Worm (Caenorhabditis elegans) whole organism, late embryonic: ENCODE results near the gene Y24D9B.1.

ENCODE experiments used
- C08G9.2 ChIP-seq: sonication (generic microtip); optimal IDR thresholded peaks from 2 replicates; lab custom pipeline; 2016; ENCODE audit warnings: mild to moderate bottlenecking, missing genetic modification characterization, moderate library complexity, missing compliant biosample characterization
- C38D4.7 ChIP-seq: fragments of 200-800 bp; sonication (Bioruptor generic); optimal IDR thresholded peaks from 2 replicates; lab custom pipeline; 2018; ENCODE audit warnings: mild to moderate bottlenecking, missing genetic modification characterization, moderate library complexity, missing compliant biosample characterization
- F13H6.1 ChIP-seq: sonication (generic microtip); optimal IDR thresholded peaks from 2 replicates; lab custom pipeline; 2016; ENCODE audit warnings: missing genetic modification characterization, missing compliant biosample characterization
- K02D7.2 ChIP-seq: sonication (generic microtip); optimal IDR thresholded peaks from 2 replicates; lab custom pipeline; 2017; ENCODE audit warnings: mild to moderate bottlenecking, missing genetic modification characterization, missing compliant biosample characterization
- K09A11.1 ChIP-seq: sonication (generic microtip); optimal IDR thresholded peaks from 2 replicates; lab custom pipeline; 2017; ENCODE audit warnings: antibody characterized with exemption, mild to moderate bottlenecking, missing genetic modification characterization, missing compliant biosample characterization; ENCODE audit not compliant: insufficient read depth
- ceh-19 ChIP-seq: fragments of 200-800 bp; sonication (Bioruptor generic); optimal IDR thresholded peaks from 2 replicates; lab custom pipeline; 2018; ENCODE audit warnings: mild to moderate bottlenecking, missing genetic modification characterization, missing compliant biosample characterization
- ceh-2 ChIP-seq: sonication (generic microtip); optimal IDR thresholded peaks from 2 replicates; lab custom pipeline; 2016; ENCODE audit warnings: missing genotype, missing genetic modification characterization, missing compliant biosample characterization
- ceh-24 ChIP-seq: sonication (generic microtip); optimal IDR thresholded peaks from 2 replicates; lab custom pipeline; 2016; ENCODE audit warnings: mild to moderate bottlenecking, missing genetic modification characterization, missing compliant biosample characterization
- ceh-30 ChIP-seq: fragments of 150-350 bp; optimal IDR thresholded peaks from 2 replicates; lab custom pipeline; 2014; ENCODE audit warnings: missing biosample characterization, missing genetic modification characterization
- ceh-31 ChIP-seq: sonication (generic microtip); optimal IDR thresholded peaks from 2 replicates; lab custom pipeline; 2016; ENCODE audit warnings: missing genetic modification characterization, missing compliant biosample characterization
- ceh-34 ChIP-seq: sonication (generic microtip); optimal IDR thresholded peaks from 2 replicates; lab custom pipeline; 2016; ENCODE audit warnings: mild to moderate bottlenecking, missing genetic modification characterization, missing compliant biosample characterization
- ceh-6 ChIP-seq: fragments of 200-800 bp; sonication (Bioruptor generic); optimal IDR thresholded peaks from 2 replicates; lab custom pipeline; 2018; ENCODE audit warnings: mild to moderate bottlenecking, missing genetic modification characterization, missing compliant biosample characterization
- che-1 ChIP-seq: sonication (generic microtip); optimal IDR thresholded peaks from 2 replicates; lab custom pipeline; 2016; ENCODE audit warnings: mild to moderate bottlenecking, missing genetic modification characterization, missing compliant biosample characterization
- dmd-4 ChIP-seq: sonication (generic microtip); optimal IDR thresholded peaks from 2 replicates; lab custom pipeline; 2016; ENCODE audit warnings: borderline replicate concordance, missing genetic modification characterization, missing compliant biosample characterization
- dve-1 ChIP-seq: sonication (generic microtip); optimal IDR thresholded peaks from 2 replicates; lab custom pipeline; 2017; ENCODE audit warnings: antibody characterized with exemption, mild to moderate bottlenecking, missing genetic modification characterization, missing compliant biosample characterization
- elt-2 ChIP-seq: sonication (generic microtip); optimal IDR thresholded peaks from 2 replicates; lab custom pipeline; 2016; ENCODE audit warnings: missing genetic modification reagents, missing genetic modification characterization, missing compliant biosample characterization
- elt-4 ChIP-seq: sonication (generic microtip); optimal IDR thresholded peaks from 2 replicates; lab custom pipeline; 2016; ENCODE audit warnings: missing genetic modification characterization, missing compliant biosample characterization
- ets-4 ChIP-seq: sonication (generic microtip); optimal IDR thresholded peaks from 2 replicates; lab custom pipeline; 2016; ENCODE audit warnings: missing genetic modification characterization, missing compliant biosample characterization
- fax-1 ChIP-seq: sonication (generic microtip); optimal IDR thresholded peaks from 2 replicates; lab custom pipeline; 2016; ENCODE audit warnings: missing genotype, missing genetic modification characterization, missing compliant biosample characterization
- fkh-10 ChIP-seq: fragments of 150-350 bp; optimal IDR thresholded peaks from 2 replicates; lab custom pipeline; 2014; ENCODE audit warnings: missing biosample characterization, missing genetic modification reagents, missing genetic modification characterization
- fkh-6 ChIP-seq: sonication (generic microtip); optimal IDR thresholded peaks from 2 replicates; lab custom pipeline; 2016; ENCODE audit warnings: missing genetic modification characterization, missing compliant biosample characterization
- gmeb-2 ChIP-seq: sonication (generic microtip); optimal IDR thresholded peaks from 2 replicates; lab custom pipeline; 2016; ENCODE audit warnings: missing genetic modification characterization, inconsistent platforms, missing compliant biosample characterization
- hlh-6 ChIP-seq: sonication (generic microtip); optimal IDR thresholded peaks from 2 replicates; lab custom pipeline; 2016; ENCODE audit warnings: missing genotype, missing genetic modification characterization, missing compliant biosample characterization
- lim-6 ChIP-seq: sonication (generic microtip); optimal IDR thresholded peaks from 2 replicates; lab custom pipeline; 2016; ENCODE audit warnings: missing genetic modification characterization, missing compliant biosample characterization
- lin-11 ChIP-seq: fragments of 200-800 bp; sonication (Bioruptor generic); optimal IDR thresholded peaks from 2 replicates; lab custom pipeline; 2018; ENCODE audit warnings: mild to moderate bottlenecking, missing genetic modification characterization, missing compliant biosample characterization
- nhr-232 ChIP-seq: sonication (generic microtip); optimal IDR thresholded peaks from 2 replicates; lab custom pipeline; 2016; ENCODE audit warnings: missing genetic modification characterization, missing compliant biosample characterization
- npax-4 ChIP-seq: sonication (generic microtip); optimal IDR thresholded peaks from 2 replicates; lab custom pipeline; 2016; ENCODE audit warnings: missing genetic modification characterization, missing compliant biosample characterization
- pax-1 ChIP-seq: fragments of 150-350 bp; optimal IDR thresholded peaks from 2 replicates; lab custom pipeline; 2014; ENCODE audit warnings: missing biosample characterization, missing genetic modification characterization
- pha-2 ChIP-seq: sonication (generic microtip); optimal IDR thresholded peaks from 2 replicates; lab custom pipeline; 2017; ENCODE audit warnings: mild to moderate bottlenecking, missing genetic modification characterization, missing compliant biosample characterization
- pros-1 ChIP-seq: fragments of 150-350 bp; optimal IDR thresholded peaks from 2 replicates; lab custom pipeline; 2014; ENCODE audit warnings: missing biosample characterization, missing genetic modification reagents, missing genetic modification characterization
- ref-2 ChIP-seq: sonication (generic microtip); optimal IDR thresholded peaks from 2 replicates; lab custom pipeline; 2016; ENCODE audit warnings: missing genetic modification characterization, missing compliant biosample characterization
- sox-4 ChIP-seq: sonication (generic microtip); optimal IDR thresholded peaks from 2 replicates; lab custom pipeline; 2017; ENCODE audit warnings: mild to moderate bottlenecking, missing genetic modification characterization, inconsistent platforms, missing compliant biosample characterization
- syd-9 ChIP-seq: sonication (generic microtip); optimal IDR thresholded peaks from 2 replicates; lab custom pipeline; 2016; ENCODE audit warnings: mild to moderate bottlenecking, missing genetic modification characterization, moderate library complexity, missing compliant biosample characterization
- tbx-2 ChIP-seq: sonication (generic microtip); optimal IDR thresholded peaks from 2 replicates; lab custom pipeline; 2016; ENCODE audit warnings: missing genetic modification characterization, missing compliant biosample characterization
- tbx-7 ChIP-seq: sonication (generic microtip); optimal IDR thresholded peaks from 2 replicates; lab custom pipeline; 2016; ENCODE audit warnings: missing genotype, missing genetic modification characterization, missing compliant biosample characterization
- ttx-3 ChIP-seq: sonication (generic microtip); optimal IDR thresholded peaks from 2 replicates; lab custom pipeline; 2016; ENCODE audit warnings: missing genetic modification reagents, missing genetic modification characterization, missing compliant biosample characterization
- unc-3 ChIP-seq, 2 experiments: fragments of 200-800 bp in 1 of 2; sonication (Bioruptor generic) in 1 of 2; sonication (generic microtip) in 1 of 2; conservative IDR thresholded peaks in 1 of 2; optimal IDR thresholded peaks in 1 of 2; 2 replicates each; pipeline versions ENCODE4 v1.3.6 to Lab custom; 2016 to 2022; ENCODE audit warnings: missing compliant biosample characterization in 2 of 2, missing genetic modification characterization in 2 of 2, missing genetic modification reagents in 1 of 2
- unc-42 ChIP-seq: sonication (generic microtip); optimal IDR thresholded peaks from 2 replicates; lab custom pipeline; 2016; ENCODE audit warnings: missing genotype, missing genetic modification characterization, missing compliant biosample characterization
- zip-5 ChIP-seq: sonication (generic microtip); optimal IDR thresholded peaks from 2 replicates; lab custom pipeline; 2016; ENCODE audit warnings: missing genetic modification characterization, missing compliant biosample characterization

Gene Y24D9B.1

ce11 chrIV:4292569-4292968 is 24.6 kb upstream of the Y24D9B.1 start, which contains the start of gene F15E6.10:
F15E6.10 (plus strand) TSS chrIV:4292869.
- no peak for TF ChIP-seq K02D7.2 (tag; lab: Kevin White, UChicago)
- no peak for TF ChIP-seq ceh-2
- no peak for TF ChIP-seq npax-4 (tag; lab: Kevin White, UChicago)
- no peak for TF ChIP-seq syd-9 (tag; lab: Kevin White, UChicago)
- TF ChIP-seq ttx-3 (tag; lab: Kevin White, UChicago), result no peak
- TF ChIP-seq elt-2 (tag; lab: Kevin White, UChicago), result no peak
- TF ChIP-seq, all 69 proteins: peak for 0

- no peak for TF ChIP-seq C38D4.7 (GFP tag; lab: Kevin White, UChicago)
- no peak for TF ChIP-seq fkh-10 (GFP tag; lab: Kevin White, UChicago)
- TF ChIP-seq tbx-2 (tag; lab: Kevin White, UChicago), result no peak
- TF ChIP-seq ceh-31 (tag; lab: Kevin White, UChicago), result no peak
- TF ChIP-seq dmd-4, result no peak
- no peak for TF ChIP-seq ceh-34
Observed at ce11 chrIV:4294552-4294951, 22.6 kb upstream of the Y24D9B.1 start, which contains the start of gene F15E6.3. F15E6.3 (plus strand) TSS chrIV:4294895.

- TF ChIP-seq ceh-6 (no peak), C08G9.2 (no peak), hlh-6 (tag; lab: Kevin White, UChicago) (no peak), F13H6.1 (no peak), K09A11.1 (tag; lab: Kevin White, UChicago) (no peak), ceh-19 (GFP tag; lab: Kevin White, UChicago) (no peak), C38D4.7 (GFP tag; lab: Kevin White, UChicago) (no peak), pros-1 (tag; lab: Kevin White, UChicago) (no peak), pax-1 (tag; lab: Kevin White, UChicago) (no peak), sox-4 (tag; lab: Kevin White, UChicago) (no peak), fkh-10 (GFP tag; lab: Kevin White, UChicago) (no peak), ceh-30 (tag; lab: Kevin White, UChicago) (no peak), gmeb-2 (tag; lab: Kevin White, UChicago) (no peak), pha-2 (tag; lab: Kevin White, UChicago) (no peak), lin-11 (tag; lab: Kevin White, UChicago) (no peak), ceh-2 (no peak), lim-6 (tag; lab: Kevin White, UChicago) (no peak), zip-5 (tag; lab: Kevin White, UChicago) (no peak)
- TF ChIP-seq, all 69 proteins: peak for 0
Observed at ce11 chrIV:4298983-4299382, 18.2 kb upstream of the Y24D9B.1 start, which contains the start of gene F15E6.9. F15E6.9 (minus strand) TSS chrIV:4299083.

ce11 chrIV:4299994-4300393 is 17.2 kb upstream of the Y24D9B.1 start:
- TF ChIP-seq ref-2 (tag; lab: Kevin White, UChicago), result no peak
- no peak for TF ChIP-seq ceh-24 (tag; lab: Kevin White, UChicago)
- no peak for TF ChIP-seq syd-9 (tag; lab: Kevin White, UChicago)

- TF ChIP-seq tbx-7 (tag; lab: Kevin White, UChicago) (no peak), pros-1 (tag; lab: Kevin White, UChicago) (no peak), gmeb-2 (tag; lab: Kevin White, UChicago) (no peak), dve-1 (no peak), unc-3 (GFP tag; conservative IDR thresholded peaks at IDR 0.05; lab: Robert Waterston, UW) (no peak), unc-3 (tag; optimal IDR thresholded peaks at IDR 0.05; lab: Kevin White, UChicago) (no peak), syd-9 (tag; lab: Kevin White, UChicago) (no peak), fkh-6 (no peak), che-1 (tag; lab: Kevin White, UChicago) (no peak), elt-4 (tag; lab: Kevin White, UChicago) (no peak), F13H6.1 (no peak), ceh-24 (tag; lab: Kevin White, UChicago) (no peak), unc-42 (tag; lab: Kevin White, UChicago) (no peak), K09A11.1 (tag; lab: Kevin White, UChicago) (no peak), fax-1 (no peak), hlh-6 (tag; lab: Kevin White, UChicago) (no peak), ets-4 (no peak), nhr-232 (tag; lab: Kevin White, UChicago) (no peak)
Observed at ce11 chrIV:4301202-4301601, 16.0 kb upstream of the Y24D9B.1 start, which contains the start of gene lgc-22. lgc-22 (plus strand) TSS chrIV:4301306.
